Worm (Caenorhabditis elegans) whole organism, L1 larva: Measurements from ENCODE around the gene str-249.
A peak's percentile ranks its signal among the peaks of the same experiment; 100 is the strongest.

Source experiments
- C04F5.9 ChIP-seq: sonication (generic microtip); optimal IDR thresholded peaks from 2 replicates; lab custom pipeline; 2016; ENCODE audit warnings: missing genetic modification characterization, missing compliant biosample characterization
- C16A3.4 ChIP-seq: fragments of 150-350 bp; optimal IDR thresholded peaks from 2 replicates; lab custom pipeline; 2014; ENCODE audit warnings: missing biosample characterization, missing genetic modification characterization
- C34B4.2 ChIP-seq: sonication (generic microtip); optimal IDR thresholded peaks from 2 replicates; lab custom pipeline; 2017; ENCODE audit warnings: mild to moderate bottlenecking, missing genetic modification characterization, missing compliant biosample characterization
- Y116A8C.19 ChIP-seq: sonication (generic microtip); optimal IDR thresholded peaks from 2 replicates; lab custom pipeline; 2016; ENCODE audit warnings: missing compliant biosample characterization, missing genetic modification characterization, borderline replicate concordance
- aha-1 ChIP-seq: fragments of 150-350 bp; optimal IDR thresholded peaks from 2 replicates; lab custom pipeline; 2014; ENCODE audit warnings: missing biosample characterization, missing genetic modification characterization
- aly-2 ChIP-seq: fragments of 150-350 bp; optimal IDR thresholded peaks from 2 replicates; lab custom pipeline; 2014; ENCODE audit warnings: missing biosample characterization, missing genetic modification characterization
- blmp-1 ChIP-seq: fragments of 150-350 bp; optimal IDR thresholded peaks from 2 replicates; lab custom pipeline; 2014; ENCODE audit warnings: missing biosample characterization, missing genetic modification characterization
- ceh-8 ChIP-seq: fragments of 200-800 bp; sonication (Bioruptor generic); optimal IDR thresholded peaks from 2 replicates; lab custom pipeline; 2018; ENCODE audit warnings: mild to moderate bottlenecking, missing genetic modification characterization, moderate library complexity, missing compliant biosample characterization
- ceh-82 ChIP-seq, 3 experiments: fragments of 150-350 bp in 1 of 3; sonication (generic microtip) in 2 of 3; optimal IDR thresholded peaks; 2 replicates each; lab custom pipeline; 2014 to 2017; ENCODE audit warnings: missing biosample characterization in 3 of 3, missing genetic modification characterization in 3 of 3
- ceh-88 ChIP-seq: fragments of 200-800 bp; sonication (Bioruptor generic); IDR thresholded peaks from 2 replicates; pipeline ENCODE4 v1.3.6; 2022; ENCODE audit warnings: missing genetic modification characterization, missing compliant biosample characterization
- ces-1 ChIP-seq: fragments of 150-350 bp; optimal IDR thresholded peaks from 2 replicates; lab custom pipeline; 2014; ENCODE audit warnings: missing biosample characterization, missing genetic modification reagents, missing genetic modification characterization
- efl-1 ChIP-seq, 4 experiments: fragments of 150-350 bp; optimal IDR thresholded peaks in 3 of 4; peaks in 1 of 4; 1 replicate in 1 of 4; 2 replicates in 3 of 4; lab custom pipeline; 2014; ENCODE audit warnings: missing biosample characterization in 2 of 4, missing genetic modification characterization in 2 of 4, missing genetic modification reagents in 2 of 4
- efl-3 ChIP-seq: fragments of 200-800 bp; sonication (Bioruptor generic); optimal IDR thresholded peaks from 2 replicates; lab custom pipeline; 2018; ENCODE audit warnings: mild to moderate bottlenecking, missing genetic modification characterization, missing compliant biosample characterization
- egl-13 ChIP-seq: sonication (generic microtip); optimal IDR thresholded peaks from 2 replicates; lab custom pipeline; 2016; ENCODE audit warnings: missing genotype, missing genetic modification reagents, missing genetic modification characterization, missing compliant biosample characterization
- egl-27 ChIP-seq, 2 experiments: fragments of 150-350 bp in 1 of 2; sonication (generic microtip); optimal IDR thresholded peaks; 3 replicates each; lab custom pipeline; 2017 to 2018; ENCODE audit warnings: missing biosample characterization in 2 of 2, missing genetic modification characterization in 2 of 2, missing genetic modification reagents in 2 of 2
- elt-2 ChIP-seq: sonication (generic microtip); optimal IDR thresholded peaks from 2 replicates; lab custom pipeline; 2016; ENCODE audit warnings: missing genetic modification characterization, mild to moderate bottlenecking, inconsistent platforms, missing compliant biosample characterization, missing genetic modification reagents
- ets-5 ChIP-seq: fragments of 200-800 bp; sonication (Bioruptor generic); IDR thresholded peaks from 2 replicates; pipeline ENCODE4 v1.3.6; 2022; ENCODE audit warnings: missing genetic modification characterization, missing compliant biosample characterization
- fkh-10 ChIP-seq: sonication (generic microtip); optimal IDR thresholded peaks from 2 replicates; lab custom pipeline; 2017; ENCODE audit warnings: missing biosample characterization, missing genetic modification reagents, missing genetic modification characterization
- fkh-4 ChIP-seq: sonication (generic microtip); optimal IDR thresholded peaks from 2 replicates; lab custom pipeline; 2016; ENCODE audit warnings: missing compliant biosample characterization, missing genetic modification characterization, borderline replicate concordance
- grh-1 ChIP-seq: fragments of 200-800 bp; sonication (Bioruptor generic); IDR thresholded peaks from 2 replicates; pipeline ENCODE4 v1.3.6; 2022; ENCODE audit warnings: missing genetic modification reagents, missing genetic modification characterization, missing compliant biosample characterization
- hlh-17 ChIP-seq: fragments of 200-800 bp; sonication (Bioruptor generic); optimal IDR thresholded peaks from 2 replicates; lab custom pipeline; 2018; ENCODE audit warnings: missing genetic modification characterization, mild to moderate bottlenecking, missing compliant biosample characterization, moderate library complexity, borderline replicate concordance
- hlh-4 ChIP-seq: sonication (generic microtip); optimal IDR thresholded peaks from 2 replicates; lab custom pipeline; 2016; ENCODE audit warnings: mild to moderate bottlenecking, missing genetic modification characterization, missing compliant biosample characterization
- irx-1 ChIP-seq: sonication (generic microtip); optimal IDR thresholded peaks from 2 replicates; lab custom pipeline; 2016; ENCODE audit warnings: missing genetic modification characterization, missing compliant biosample characterization
- isw-1 ChIP-seq: fragments of 200-800 bp; sonication (Bioruptor generic); IDR thresholded peaks from 2 replicates; pipeline ENCODE4 v1.3.6; 2022; ENCODE audit warnings: missing genetic modification characterization, missing compliant biosample characterization
- jun-1 ChIP-seq: fragments of 150-350 bp; optimal IDR thresholded peaks from 2 replicates; lab custom pipeline; 2014; ENCODE audit warnings: missing biosample characterization, missing genetic modification reagents, missing genetic modification characterization
- lin-15B ChIP-seq: fragments of 150-350 bp; sonication (generic microtip); optimal IDR thresholded peaks from 3 replicates; lab custom pipeline; 2014; ENCODE audit warnings: missing biosample characterization, missing genetic modification characterization
- lir-3 ChIP-seq: sonication (generic microtip); optimal IDR thresholded peaks from 2 replicates; lab custom pipeline; 2016; ENCODE audit warnings: mild to moderate bottlenecking, missing genetic modification characterization, moderate library complexity, missing compliant biosample characterization; ENCODE audit not compliant: poor library complexity
- lsy-2 ChIP-seq, 2 experiments: fragments of 150-350 bp; optimal IDR thresholded peaks; 2 replicates each; lab custom pipeline; 2014; ENCODE audit warnings: missing biosample characterization in 2 of 2, missing genetic modification characterization in 2 of 2
- mdl-1 ChIP-seq, 2 experiments: fragments of 150-350 bp; optimal IDR thresholded peaks; 2 replicates each; lab custom pipeline; 2014 to 2017; ENCODE audit warnings: missing biosample characterization in 2 of 2, missing genetic modification characterization in 2 of 2, inconsistent platforms in 1 of 2
- mef-2 ChIP-seq: fragments of 150-350 bp; optimal IDR thresholded peaks from 2 replicates; lab custom pipeline; 2014; ENCODE audit warnings: missing biosample characterization, missing genetic modification characterization
- mep-1 ChIP-seq: fragments of 150-350 bp; optimal IDR thresholded peaks from 2 replicates; lab custom pipeline; 2014; ENCODE audit warnings: missing biosample characterization, missing genetic modification characterization
- nhr-11 ChIP-seq: fragments of 150-350 bp; optimal IDR thresholded peaks from 2 replicates; lab custom pipeline; 2014; ENCODE audit warnings: missing biosample characterization, missing genetic modification characterization
- nhr-12 ChIP-seq: sonication (generic microtip); optimal IDR thresholded peaks from 2 replicates; lab custom pipeline; 2017; ENCODE audit warnings: missing biosample characterization, missing genetic modification characterization
- nhr-20 ChIP-seq: sonication (generic microtip); optimal IDR thresholded peaks from 2 replicates; lab custom pipeline; 2016; ENCODE audit warnings: mild to moderate bottlenecking, missing genetic modification characterization, missing compliant biosample characterization
- nhr-237 ChIP-seq: fragments of 150-350 bp; optimal IDR thresholded peaks from 2 replicates; lab custom pipeline; 2014; ENCODE audit warnings: missing biosample characterization, missing genetic modification characterization
- nhr-84 ChIP-seq: sonication (generic microtip); optimal IDR thresholded peaks from 2 replicates; lab custom pipeline; 2017; ENCODE audit warnings: missing biosample characterization, missing genetic modification characterization
- pag-3 ChIP-seq: sonication (generic microtip); optimal IDR thresholded peaks from 2 replicates; lab custom pipeline; 2017; ENCODE audit warnings: missing genetic modification characterization, mild to moderate bottlenecking, missing compliant biosample characterization, antibody characterized with exemption, borderline replicate concordance; ENCODE audit not compliant: insufficient read depth
- pqm-1 ChIP-seq: sonication (generic microtip); optimal IDR thresholded peaks from 3 replicates; lab custom pipeline; 2017; ENCODE audit warnings: missing biosample characterization, missing genetic modification characterization
- rnt-1 ChIP-seq: sonication (generic microtip); optimal IDR thresholded peaks from 2 replicates; lab custom pipeline; 2016; ENCODE audit warnings: mild to moderate bottlenecking, missing genetic modification characterization, moderate library complexity, missing compliant biosample characterization
- snu-23 ChIP-seq: sonication (generic microtip); optimal IDR thresholded peaks from 2 replicates; lab custom pipeline; 2016; ENCODE audit warnings: missing genetic modification characterization, missing compliant biosample characterization
- sox-4 ChIP-seq: sonication (generic microtip); optimal IDR thresholded peaks from 2 replicates; lab custom pipeline; 2016; ENCODE audit warnings: missing genetic modification characterization, missing compliant biosample characterization
- sup-37 ChIP-seq: fragments of 200-800 bp; sonication (Bioruptor generic); optimal IDR thresholded peaks from 2 replicates; lab custom pipeline; 2018; ENCODE audit warnings: mild to moderate bottlenecking, missing genetic modification characterization, missing compliant biosample characterization
- swsn-7 ChIP-seq: sonication (generic microtip); optimal IDR thresholded peaks from 2 replicates; lab custom pipeline; 2016; ENCODE audit warnings: missing genetic modification characterization, missing compliant biosample characterization
- tbx-2 ChIP-seq: sonication (generic microtip); optimal IDR thresholded peaks from 2 replicates; lab custom pipeline; 2016; ENCODE audit warnings: missing genetic modification characterization, missing compliant biosample characterization
- tlp-1 ChIP-seq: fragments of 150-350 bp; optimal IDR thresholded peaks from 2 replicates; lab custom pipeline; 2014; ENCODE audit warnings: missing biosample characterization, missing genetic modification characterization
- unc-130 ChIP-seq: fragments of 150-350 bp; optimal IDR thresholded peaks from 2 replicates; lab custom pipeline; 2017; ENCODE audit warnings: missing biosample characterization, missing genetic modification characterization, inconsistent platforms
- unc-62 ChIP-seq: fragments of 150-350 bp; optimal IDR thresholded peaks from 2 replicates; lab custom pipeline; 2014; ENCODE audit warnings: missing biosample characterization, missing genetic modification reagents, missing genetic modification characterization
- unc-98 ChIP-seq: fragments of 200-800 bp; sonication (Bioruptor generic); IDR thresholded peaks from 2 replicates; pipeline ENCODE4 v1.3.6; 2022; ENCODE audit warnings: missing genetic modification characterization, missing compliant biosample characterization
- xbp-1 ChIP-seq: sonication (generic microtip); optimal IDR thresholded peaks from 2 replicates; lab custom pipeline; 2016; ENCODE audit warnings: missing genetic modification characterization, missing compliant biosample characterization
- zag-1 ChIP-seq: fragments of 150-350 bp; optimal IDR thresholded peaks from 2 replicates; lab custom pipeline; 2014; ENCODE audit warnings: missing biosample characterization, missing genetic modification characterization
- zip-4 ChIP-seq: fragments of 200-800 bp; sonication (Bioruptor generic); optimal IDR thresholded peaks from 2 replicates; lab custom pipeline; 2018; ENCODE audit warnings: mild to moderate bottlenecking, missing genetic modification characterization, moderate library complexity, missing compliant biosample characterization

The str-249 gene

DNA sequence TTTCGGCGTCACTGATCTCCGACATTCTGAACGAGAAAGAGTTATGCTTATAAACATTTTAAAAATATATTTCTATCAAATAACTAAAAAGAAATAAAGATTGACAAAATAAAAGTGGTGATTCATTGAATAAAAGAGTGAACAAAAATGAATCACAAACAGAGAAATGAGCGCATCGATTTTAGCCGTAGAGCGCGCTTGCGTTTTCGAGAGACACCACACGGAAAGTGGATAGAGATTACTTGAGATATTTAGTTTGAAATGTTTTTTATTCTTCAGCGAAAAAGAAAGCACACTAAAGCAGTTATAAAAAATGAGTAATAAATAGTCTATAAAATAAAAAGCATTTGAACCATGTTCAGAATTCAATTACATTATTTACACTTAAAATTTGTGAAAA lies 43.5 kb upstream of the str-249 start, which contains the start of gene cap-1 (continued):
- no peak; the same call in 1 of the 2 replicates for TF ChIP-seq ceh-88 (GFP tag; lab: Robert Waterston, UW)
- peak; percentile 83 for TF ChIP-seq blmp-1 (tag; lab: Kevin White, UChicago)
- TF ChIP-seq ceh-8 (GFP tag; lab: Kevin White, UChicago), result no peak
- peak; percentile 69 for TF ChIP-seq lin-15B (tag; lab: Kevin White, UChicago)
- TF ChIP-seq xbp-1 (tag; lab: Kevin White, UChicago), result peak; percentile 64
- peak; percentile 53 for TF ChIP-seq tbx-2 (tag; lab: Kevin White, UChicago)
- peak; percentile 82 for TF ChIP-seq C16A3.4
- TF ChIP-seq Y116A8C.19 (tag; lab: Kevin White, UChicago), result no peak
- no peak for TF ChIP-seq nhr-12 (tag; lab: Kevin White, UChicago)
- TF ChIP-seq aha-1 (tag; lab: Kevin White, UChicago), result no peak
- no peak for TF ChIP-seq sox-4 (tag; lab: Kevin White, UChicago)
- no peak for TF ChIP-seq fkh-4 (tag; lab: Kevin White, UChicago)
- TF ChIP-seq zag-1 (tag; lab: Kevin White, UChicago), result no peak
- TF ChIP-seq aly-2 (tag; lab: Kevin White, UChicago), result no peak
- no peak for TF ChIP-seq hlh-4 (tag; lab: Kevin White, UChicago)
- TF ChIP-seq fkh-10 (GFP tag; lab: Kevin White, UChicago), result peak; percentile 39
- no peak for TF ChIP-seq unc-62 (GFP tag; lab: Kevin White, UChicago)
- TF ChIP-seq nhr-84 (tag; lab: Kevin White, UChicago), result no peak
- peak; percentile 13 for TF ChIP-seq elt-2 (tag; lab: Kevin White, UChicago)
- no peak for TF ChIP-seq sup-37 (GFP tag; lab: Kevin White, UChicago)
- no peak for TF ChIP-seq pqm-1 (tag; lab: Kevin White, UChicago)
- peak; percentile 89 for TF ChIP-seq mep-1
- TF ChIP-seq ces-1 (GFP tag; lab: Kevin White, UChicago), result no peak
- TF ChIP-seq hlh-17, result no peak
- peak; percentile 80 for TF ChIP-seq snu-23 (GFP tag; lab: Kevin White, UChicago)
- TF ChIP-seq nhr-237 (tag; lab: Kevin White, UChicago), result peak; percentile 13
- TF ChIP-seq mef-2 (tag; lab: Kevin White, UChicago), result peak; percentile 2
- TF ChIP-seq C34B4.2 (tag; lab: Kevin White, UChicago), result no peak
- no peak for TF ChIP-seq grh-1
- TF ChIP-seq efl-3 (GFP tag; lab: Kevin White, UChicago), result no peak
- no peak for TF ChIP-seq pag-3 (tag; lab: Kevin White, UChicago)
- TF ChIP-seq isw-1 (GFP tag; lab: Robert Waterston, UW), result peak; percentile 32
- peak; percentile 11 for TF ChIP-seq irx-1 (tag; lab: Kevin White, UChicago)
- TF ChIP-seq swsn-7 (tag; lab: Kevin White, UChicago), result peak; percentile 61
- no peak for TF ChIP-seq nhr-11 (tag; lab: Kevin White, UChicago)
- TF ChIP-seq zip-4 (GFP tag; lab: Kevin White, UChicago), result no peak
- peak; percentile 20 for TF ChIP-seq jun-1 (tag; lab: Kevin White, UChicago)
- TF ChIP-seq lir-3 (tag; lab: Kevin White, UChicago), result peak; percentile 69
- peak in 1 of 2 experiments; percentile 40 for TF ChIP-seq mdl-1 (tag; optimal IDR thresholded peaks at IDR 0.05; lab: Kevin White, UChicago)
- TF ChIP-seq unc-98, result no peak
- TF ChIP-seq efl-1 (optimal IDR thresholded peaks at IDR 0.05; lab: Kevin White, UChicago), result peak; percentile 67 to 73
- TF ChIP-seq efl-1 (GFP tag; optimal IDR thresholded peaks at IDR 0.05 in 1 of 2; lab: Kevin White, UChicago), result peak; percentile 63 to 89
- peak; percentile 62 for TF ChIP-seq nhr-20 (tag; lab: Kevin White, UChicago)
- TF ChIP-seq tlp-1 (tag; lab: Kevin White, UChicago), result no peak
- peak; percentile 57 to 87 for TF ChIP-seq lsy-2 (tag; optimal IDR thresholded peaks at IDR 0.05; lab: Kevin White, UChicago)
- TF ChIP-seq egl-27 (tag; optimal IDR thresholded peaks at IDR 0.05; lab: Kevin White, UChicago), result no peak
- TF ChIP-seq ets-5 (GFP tag; lab: Robert Waterston, UW), result no peak
- TF ChIP-seq rnt-1 (tag; lab: Kevin White, UChicago), result peak; percentile 77
- TF ChIP-seq ceh-82 (tag; optimal IDR thresholded peaks at IDR 0.05; lab: Kevin White, UChicago), result peak; percentile 36 to 85 (median 67)
- no peak for TF ChIP-seq C04F5.9
- TF ChIP-seq unc-130, result peak; percentile 85
- TF ChIP-seq egl-13 (tag; lab: Kevin White, UChicago), result peak; percentile 47
